Fruit fly (Drosophila melanogaster): ENCODE data around the gene CG42554.

The CG42554 gene

dm6 chr3L:835455-836034 lies at the start of gene CG42554:
TSS of gene CG42554 (plus strand) at chr3L:835683.
- no peak for TF ChIP-seq spab (GFP tag; optimal IDR thresholded peaks at IDR 0.05)
- no peak for TF ChIP-seq pdm3 (GFP tag; optimal IDR thresholded peaks at IDR 0.05)
- TF ChIP-seq Blimp-1 (GFP tag; optimal IDR thresholded peaks at IDR 0.05), result peak; percentile 79
- TF ChIP-seq Eip78C (GFP tag), result peak; percentile 11
- peak; percentile 94 for TF ChIP-seq fkh (GFP tag; optimal IDR thresholded peaks at IDR 0.05)

- TF ChIP-seq lz (GFP tag; optimal IDR thresholded peaks at IDR 0.05), result peak; percentile 78
- TF ChIP-seq Ets21C (GFP tag; optimal IDR thresholded peaks at IDR 0.05), result peak; percentile 68
- peak; percentile 46 for TF ChIP-seq CG10631 (GFP tag; optimal IDR thresholded peaks at IDR 0.05)
- TF ChIP-seq achi (GFP tag; optimal IDR thresholded peaks at IDR 0.05), result peak; percentile 71
- no peak for TF ChIP-seq fd59A (GFP tag; optimal IDR thresholded peaks at IDR 0.05)
- no peak for TF ChIP-seq fkh (GFP tag; optimal IDR thresholded peaks at IDR 0.05)
- no peak for TF ChIP-seq CG3032 (tag; optimal IDR thresholded peaks at IDR 0.05)
- peak; percentile 70 for TF ChIP-seq Smox (GFP tag; optimal IDR thresholded peaks at IDR 0.05)
- TF ChIP-seq Lpt (GFP tag; optimal IDR thresholded peaks at IDR 0.05), result no peak
- TF ChIP-seq eg (GFP tag; IDR thresholded peaks at IDR 0.05), result peak; percentile 39; the same call in 2 of the 3 replicates
- TF ChIP-seq Ets96B (tag; optimal IDR thresholded peaks at IDR 0.05), result peak; percentile 54
- no peak for TF ChIP-seq CG15336 (GFP tag; IDR thresholded peaks at IDR 0.05)
- TF ChIP-seq spab (GFP tag; optimal IDR thresholded peaks at IDR 0.05), result peak; percentile 57
- peak; percentile 41 for TF ChIP-seq CG4318 (GFP tag; optimal IDR thresholded peaks at IDR 0.05)
- TF ChIP-seq OdsH (GFP tag; optimal IDR thresholded peaks at IDR 0.05), result peak; percentile 58
- TF ChIP-seq Hr39 (GFP tag; optimal IDR thresholded peaks at IDR 0.05), result peak; percentile 76
- TF ChIP-seq Hr38 (GFP tag; optimal IDR thresholded peaks at IDR 0.05), result no peak
- peak; percentile 77 for TF ChIP-seq esn (GFP tag; optimal IDR thresholded peaks at IDR 0.05)
- peak; percentile 58 for TF ChIP-seq CG8632 (GFP tag; optimal IDR thresholded peaks at IDR 0.05)
- TF ChIP-seq fd85E (GFP tag; optimal IDR thresholded peaks at IDR 0.05), result no peak
- peak; percentile 68 for TF ChIP-seq Sox14 (GFP tag; optimal IDR thresholded peaks at IDR 0.05)
- peak; percentile 51; the same call in 2 of the 3 replicates for TF ChIP-seq CG8119 (GFP tag; IDR thresholded peaks at IDR 0.05)
- TF ChIP-seq Eip78C (GFP tag), result peak; percentile 85
- no peak for TF ChIP-seq dac (GFP tag; optimal IDR thresholded peaks at IDR 0.05)
- peak; percentile 67 for TF ChIP-seq CG3919 (GFP tag; optimal IDR thresholded peaks at IDR 0.05)
- no peak for TF ChIP-seq CG11294 (GFP tag; IDR thresholded peaks at IDR 0.05)
- TF ChIP-seq topi (GFP tag; optimal IDR thresholded peaks at IDR 0.05), result peak; percentile 83
- TF ChIP-seq CG32006 (GFP tag; optimal IDR thresholded peaks at IDR 0.05), result peak; percentile 45
- TF ChIP-seq CG16779 (tag; optimal IDR thresholded peaks at IDR 0.05), result no peak
- TF ChIP-seq Eip75B (GFP tag; optimal IDR thresholded peaks at IDR 0.05), result peak; percentile 76
- TF ChIP-seq CG1621 (tag; optimal IDR thresholded peaks at IDR 0.05), result peak; percentile 36
- peak; percentile 38 for TF ChIP-seq Blimp-1 (GFP tag; optimal IDR thresholded peaks at IDR 0.05)
- no peak for TF ChIP-seq CG6854 (GFP tag; optimal IDR thresholded peaks at IDR 0.05)
- TF ChIP-seq ss (GFP tag; optimal IDR thresholded peaks at IDR 0.05), result peak in 1 of 2 experiments; percentile 2
- TF ChIP-seq vri (GFP tag; optimal IDR thresholded peaks at IDR 0.05), result peak; percentile 9
- TF ChIP-seq CG6276 (GFP tag; optimal IDR thresholded peaks at IDR 0.05), result no peak
- TF ChIP-seq Met (GFP tag; optimal IDR thresholded peaks at IDR 0.05), result peak; percentile 71
- peak; percentile 77 for TF ChIP-seq CG31627 (GFP tag; optimal IDR thresholded peaks at IDR 0.05)
- TF ChIP-seq Hr4 (GFP tag; optimal IDR thresholded peaks at IDR 0.05), result peak; percentile 27
- TF ChIP-seq CG11762 (GFP tag; optimal IDR thresholded peaks at IDR 0.05; ENCODE audit: insufficient read depth), result peak; percentile 43
- peak; percentile 65 for TF ChIP-seq Sox102F (GFP tag; optimal IDR thresholded peaks at IDR 0.05)
- TF ChIP-seq CG34406 (GFP tag; optimal IDR thresholded peaks at IDR 0.05), result peak; percentile 62
- peak; percentile 49 for TF ChIP-seq CG7368 (GFP tag; optimal IDR thresholded peaks at IDR 0.05)
- TF ChIP-seq CG8319 (GFP tag; optimal IDR thresholded peaks at IDR 0.05), result peak; percentile 36
- TF ChIP-seq CG6163 (GFP tag; IDR thresholded peaks at IDR 0.05), result peak; percentile 43; the same call in 1 of the 3 replicates
- TF ChIP-seq pdm3 (GFP tag; optimal IDR thresholded peaks at IDR 0.05), result peak; percentile 52
- TF ChIP-seq CG9139 (GFP tag; optimal IDR thresholded peaks at IDR 0.05), result peak; percentile 11
- peak; percentile 66 for TF ChIP-seq CG6792 (GFP tag; optimal IDR thresholded peaks at IDR 0.05)
These were observed 49.6 kb upstream of the CG42554 start for dm6 chr3L:785726-786351.

All from whole organism, prepupa.